Worm (Caenorhabditis elegans) whole organism, mixed stage, embryonic: Measurements from ENCODE around the gene C41H7.2.

Experiments used
- M03D4.4 ChIP-seq: sonication (generic microtip); optimal IDR thresholded peaks from 2 replicates; lab custom pipeline; 2017; ENCODE audit warnings: mild to moderate bottlenecking, missing genetic modification characterization, missing compliant biosample characterization
- bed-3 ChIP-seq: fragments of 200-800 bp; sonication (Bioruptor generic); optimal IDR thresholded peaks from 3 replicates; lab custom pipeline; 2018; ENCODE audit warnings: mild to moderate bottlenecking, missing genetic modification characterization, moderate library complexity, missing compliant biosample characterization
- blmp-1 ChIP-seq: fragments of 150-350 bp; optimal IDR thresholded peaks from 2 replicates; lab custom pipeline; 2014; ENCODE audit warnings: missing biosample characterization, missing genetic modification characterization
- ceh-39 ChIP-seq: fragments of 150-350 bp; optimal IDR thresholded peaks from 2 replicates; lab custom pipeline; 2014; ENCODE audit warnings: missing biosample characterization, missing genetic modification characterization
- ceh-43 ChIP-seq: fragments of 200-800 bp; sonication (Bioruptor generic); optimal IDR thresholded peaks from 2 replicates; lab custom pipeline; 2018; ENCODE audit warnings: mild to moderate bottlenecking, missing genetic modification characterization, moderate library complexity, missing compliant biosample characterization
- ceh-83 ChIP-seq: fragments of 200-800 bp; sonication (Bioruptor generic); optimal IDR thresholded peaks from 2 replicates; lab custom pipeline; 2018; ENCODE audit warnings: mild to moderate bottlenecking, missing genetic modification characterization, missing compliant biosample characterization
- ces-1 ChIP-seq: fragments of 150-350 bp; optimal IDR thresholded peaks from 2 replicates; lab custom pipeline; 2014; ENCODE audit warnings: missing biosample characterization, missing genetic modification reagents, missing genetic modification characterization
- cnd-1 ChIP-seq: fragments of 200-800 bp; sonication (Bioruptor generic); optimal IDR thresholded peaks from 2 replicates; lab custom pipeline; 2018; ENCODE audit warnings: mild to moderate bottlenecking, missing genetic modification characterization, missing compliant biosample characterization
- drap-1 ChIP-seq: fragments of 200-800 bp; sonication (Bioruptor generic); optimal IDR thresholded peaks from 3 replicates; lab custom pipeline; 2018; ENCODE audit warnings: mild to moderate bottlenecking, missing genetic modification characterization, missing compliant biosample characterization
- elt-3 ChIP-seq: fragments of 150-350 bp; optimal IDR thresholded peaks from 2 replicates; lab custom pipeline; 2014; ENCODE audit warnings: missing biosample characterization, missing genetic modification characterization
- flh-1 ChIP-seq: fragments of 200-800 bp; sonication (Bioruptor generic); optimal IDR thresholded peaks from 2 replicates; lab custom pipeline; 2018; ENCODE audit warnings: mild to moderate bottlenecking, missing genetic modification characterization, moderate library complexity, missing compliant biosample characterization
- ham-2 ChIP-seq: fragments of 200-800 bp; sonication (Bioruptor generic); optimal IDR thresholded peaks from 2 replicates; lab custom pipeline; 2018; ENCODE audit warnings: mild to moderate bottlenecking, missing genetic modification characterization, missing compliant biosample characterization
- lin-13 ChIP-seq: fragments of 150-350 bp; optimal IDR thresholded peaks from 2 replicates; lab custom pipeline; 2014; ENCODE audit warnings: missing biosample characterization, missing genetic modification characterization
- lin-32 ChIP-seq: fragments of 200-800 bp; sonication (Bioruptor generic); optimal IDR thresholded peaks from 2 replicates; lab custom pipeline; 2018; ENCODE audit warnings: mild to moderate bottlenecking, missing genetic modification characterization, missing compliant biosample characterization
- mls-2 ChIP-seq: sonication (generic microtip); optimal IDR thresholded peaks from 2 replicates; lab custom pipeline; 2016; ENCODE audit warnings: mild to moderate bottlenecking, missing genetic modification characterization, moderate library complexity, missing compliant biosample characterization
- nhr-12 ChIP-seq: fragments of 150-350 bp; optimal IDR thresholded peaks from 2 replicates; lab custom pipeline; 2014; ENCODE audit warnings: missing biosample characterization, missing genetic modification characterization
- nhr-2 ChIP-seq: fragments of 150-350 bp; optimal IDR thresholded peaks from 2 replicates; lab custom pipeline; 2014; ENCODE audit warnings: missing biosample characterization, missing genetic modification characterization
- nhr-76 ChIP-seq: sonication (generic microtip); optimal IDR thresholded peaks from 2 replicates; lab custom pipeline; 2017; ENCODE audit warnings: missing biosample characterization, missing genetic modification characterization
- pha-4 ChIP-seq: fragments of 150-350 bp; optimal IDR thresholded peaks from 2 replicates; lab custom pipeline; 2018; ENCODE audit warnings: missing biosample characterization, missing genetic modification reagents, missing genetic modification characterization
- sem-2 ChIP-seq: fragments of 200-800 bp; sonication (Bioruptor generic); optimal IDR thresholded peaks from 2 replicates; lab custom pipeline; 2018; ENCODE audit warnings: mild to moderate bottlenecking, missing genetic modification characterization, missing compliant biosample characterization
- sptf-1 ChIP-seq: sonication (generic microtip); optimal IDR thresholded peaks from 2 replicates; lab custom pipeline; 2017; ENCODE audit warnings: mild to moderate bottlenecking, missing genetic modification characterization, moderate library complexity, missing compliant biosample characterization
- tbx-8 ChIP-seq: fragments of 200-800 bp; sonication (Bioruptor generic); optimal IDR thresholded peaks from 2 replicates; lab custom pipeline; 2018; ENCODE audit warnings: mild to moderate bottlenecking, missing genetic modification characterization, moderate library complexity, missing compliant biosample characterization
- unc-39 ChIP-seq: fragments of 150-350 bp; optimal IDR thresholded peaks from 2 replicates; lab custom pipeline; 2014; ENCODE audit warnings: missing biosample characterization, missing genetic modification characterization
- zip-8 ChIP-seq: fragments of 150-350 bp; optimal IDR thresholded peaks from 2 replicates; lab custom pipeline; 2014; ENCODE audit warnings: missing biosample characterization, missing genetic modification characterization
- ztf-11 ChIP-seq: fragments of 150-350 bp; optimal IDR thresholded peaks from 2 replicates; lab custom pipeline; 2014; ENCODE audit warnings: missing biosample characterization, missing genetic modification characterization

Gene C41H7.2

DNA sequence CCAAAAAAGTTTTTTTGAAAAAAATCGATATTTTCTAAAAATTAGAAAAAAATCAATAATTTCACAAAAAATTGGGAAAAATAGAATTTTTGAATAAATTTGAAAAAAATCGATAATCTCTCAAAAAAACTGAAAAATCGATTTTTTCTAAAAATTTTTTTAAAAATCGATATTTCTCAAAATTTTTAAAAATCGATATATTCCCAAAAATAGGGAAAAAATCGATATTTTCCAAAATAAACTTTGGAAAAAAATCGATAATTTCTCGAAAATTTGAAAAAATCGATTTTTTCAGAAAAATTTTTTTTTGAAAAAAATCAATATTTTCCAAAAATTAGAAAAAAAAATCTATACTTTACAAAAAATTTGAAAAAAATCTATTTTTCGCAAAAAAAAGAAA lies 50.0 kb downstream of the C41H7.2 start:
- no peak for TF ChIP-seq zip-8 (tag; lab: Kevin White, UChicago)
- TF ChIP-seq elt-3 (tag; lab: Kevin White, UChicago) = no peak
- no peak for TF ChIP-seq ham-2 (GFP tag; lab: Kevin White, UChicago)
- TF ChIP-seq sem-2 = no peak
- no peak for TF ChIP-seq lin-13 (tag; lab: Kevin White, UChicago)
- TF ChIP-seq sptf-1 (tag; lab: Kevin White, UChicago) = no peak
- TF ChIP-seq unc-39 (tag; lab: Kevin White, UChicago) = no peak
- no peak for TF ChIP-seq ztf-11 (tag; lab: Kevin White, UChicago)
- TF ChIP-seq nhr-12 (tag; lab: Kevin White, UChicago) = no peak
- TF ChIP-seq tbx-8 (GFP tag; lab: Kevin White, UChicago) = no peak
- no peak for TF ChIP-seq blmp-1 (tag; lab: Kevin White, UChicago)
- TF ChIP-seq nhr-2 (tag; lab: Kevin White, UChicago) = no peak
- TF ChIP-seq pha-4 (tag; lab: Kevin White, UChicago) = no peak
- no peak for TF ChIP-seq ces-1 (GFP tag; lab: Kevin White, UChicago)
- no peak for TF ChIP-seq drap-1 (GFP tag; lab: Kevin White, UChicago)
- no peak for TF ChIP-seq lin-32 (GFP tag; lab: Kevin White, UChicago)

ce11 chrII:3065086-3065485 lies 50.5 kb downstream of the C41H7.2 start:
- no peak for TF ChIP-seq lin-13 (tag; lab: Kevin White, UChicago)
- no peak for TF ChIP-seq flh-1 (GFP tag; lab: Kevin White, UChicago)
- TF ChIP-seq bed-3 (GFP tag; lab: Kevin White, UChicago) = no peak
- no peak for TF ChIP-seq zip-8 (tag; lab: Kevin White, UChicago)
- no peak for TF ChIP-seq ceh-43
- no peak for TF ChIP-seq ces-1 (GFP tag; lab: Kevin White, UChicago)
- TF ChIP-seq tbx-8 (GFP tag; lab: Kevin White, UChicago) = no peak
- no peak for TF ChIP-seq nhr-76 (tag; lab: Kevin White, UChicago)
- no peak for TF ChIP-seq mls-2
- no peak for TF ChIP-seq lin-32 (GFP tag; lab: Kevin White, UChicago)
- no peak for TF ChIP-seq ceh-39 (tag; lab: Kevin White, UChicago)
- TF ChIP-seq elt-3 (tag; lab: Kevin White, UChicago) = no peak
- TF ChIP-seq ceh-83 (GFP tag; lab: Kevin White, UChicago) = no peak
- TF ChIP-seq, all 35 proteins: peak for 0

ce11 chrII:3066401-3066800 lies 51.8 kb downstream of the C41H7.2 start:
- TF ChIP-seq cnd-1 (tag; lab: Kevin White, UChicago) = no peak
- TF ChIP-seq ztf-11 (tag; lab: Kevin White, UChicago) = no peak
- no peak for TF ChIP-seq unc-39 (tag; lab: Kevin White, UChicago)
- TF ChIP-seq M03D4.4 (tag; lab: Kevin White, UChicago) = no peak
- TF ChIP-seq ces-1 (GFP tag; lab: Kevin White, UChicago) = no peak
- TF ChIP-seq ceh-83 (GFP tag; lab: Kevin White, UChicago) = no peak
- TF ChIP-seq tbx-8 (GFP tag; lab: Kevin White, UChicago) = no peak
- no peak for TF ChIP-seq nhr-76 (tag; lab: Kevin White, UChicago)
